Worm (Caenorhabditis elegans) whole organism, L1 larva: ENCODE data around the gene ced-8.

Experiments used
- ama-1 ChIP-seq: fragments of 150-350 bp; optimal IDR thresholded peaks from 2 replicates; lab custom pipeline; 2014
- fos-1 ChIP-seq: fragments of 150-350 bp; optimal IDR thresholded peaks from 2 replicates; lab custom pipeline; 2014; ENCODE audit warnings: missing biosample characterization, missing genetic modification characterization
- hlh-17 ChIP-seq: fragments of 200-800 bp; sonication (Bioruptor generic); optimal IDR thresholded peaks from 2 replicates; lab custom pipeline; 2018; ENCODE audit warnings: missing genetic modification characterization, mild to moderate bottlenecking, missing compliant biosample characterization, moderate library complexity, borderline replicate concordance
- irx-1 ChIP-seq: sonication (generic microtip); optimal IDR thresholded peaks from 2 replicates; lab custom pipeline; 2016; ENCODE audit warnings: missing genetic modification characterization, missing compliant biosample characterization
- lin-13 ChIP-seq: fragments of 150-350 bp; optimal IDR thresholded peaks from 2 replicates; lab custom pipeline; 2014; ENCODE audit warnings: missing biosample characterization, missing genetic modification reagents, missing genetic modification characterization
- pqm-1 ChIP-seq: sonication (generic microtip); optimal IDR thresholded peaks from 3 replicates; lab custom pipeline; 2017; ENCODE audit warnings: missing biosample characterization, missing genetic modification characterization
- snpc-4 ChIP-seq: fragments of 150-350 bp; optimal IDR thresholded peaks from 2 replicates; lab custom pipeline; 2014; ENCODE audit warnings: missing biosample characterization, missing genetic modification characterization
- tbx-2 ChIP-seq: sonication (generic microtip); optimal IDR thresholded peaks from 2 replicates; lab custom pipeline; 2016; ENCODE audit warnings: missing genetic modification characterization, missing compliant biosample characterization
- unc-62 ChIP-seq: fragments of 150-350 bp; optimal IDR thresholded peaks from 2 replicates; lab custom pipeline; 2014; ENCODE audit warnings: missing biosample characterization, missing genetic modification reagents, missing genetic modification characterization
- unc-86 ChIP-seq: sonication (generic microtip); optimal IDR thresholded peaks from 2 replicates; lab custom pipeline; 2016; ENCODE audit warnings: missing genetic modification characterization, missing compliant biosample characterization

DNA sequence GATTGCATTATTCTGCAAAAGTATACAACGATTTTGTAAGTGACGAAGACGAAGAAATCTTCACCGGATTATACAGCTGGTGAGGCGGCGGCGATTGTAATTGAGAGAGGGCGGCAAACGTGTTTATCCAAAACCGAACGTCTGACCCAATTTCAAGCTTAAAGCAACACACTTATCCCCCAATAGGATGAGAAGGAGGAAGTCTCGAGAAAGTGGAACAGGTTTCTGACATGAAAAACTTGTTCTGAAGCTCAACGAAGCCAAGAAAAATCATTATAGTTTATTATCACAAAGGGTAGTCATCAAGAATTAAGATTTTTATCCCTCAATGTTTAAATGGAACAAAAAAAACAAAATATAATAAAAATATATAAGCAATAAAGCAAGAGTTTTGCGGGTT lies 1.7 kb upstream of the ced-8 start, which contains the start of gene spp-13:
- TF ChIP-seq fos-1 (tag; lab: Kevin White, UChicago) (no peak), snpc-4 (tag; lab: Kevin White, UChicago) (no peak), hlh-17 (no peak), lin-13 (GFP tag; lab: Kevin White, UChicago) (no peak), ama-1 (lab: Kevin White, UChicago) (no peak), tbx-2 (tag; lab: Kevin White, UChicago) (no peak), unc-86 (tag; lab: Kevin White, UChicago) (no peak), unc-62 (GFP tag; lab: Kevin White, UChicago) (no peak), pqm-1 (tag; lab: Kevin White, UChicago) (no peak), irx-1 (tag; lab: Kevin White, UChicago) (no peak)
